Worm (Caenorhabditis elegans): ENCODE measurements around the gene spot-1.

spot-1 gene

ce11 chrIII:7273718-7274117 lies 3.4 kb downstream of the spot-1 start:
- peak; percentile 44 for TF ChIP-seq nhr-28 (tag; optimal IDR thresholded peaks at IDR 0.05)
- TF ChIP-seq hlh-30 (tag; optimal IDR thresholded peaks at IDR 0.05; ENCODE audit: insufficient read depth): peak; percentile 64
- peak; percentile 2 for TF ChIP-seq mxl-3 (GFP tag; optimal IDR thresholded peaks at IDR 0.05)
- TF ChIP-seq egl-27 (tag; optimal IDR thresholded peaks at IDR 0.05): no peak
- TF ChIP-seq duxl-1 (tag; optimal IDR thresholded peaks at IDR 0.05; ENCODE audit: poor library complexity): no peak
- TF ChIP-seq hlh-11 (tag; optimal IDR thresholded peaks at IDR 0.05): peak; percentile 28
- peak in 1 of 2 experiments; percentile 63 for TF ChIP-seq mdl-1 (tag; optimal IDR thresholded peaks at IDR 0.05)
- 0 out of 2 replicates have a peak, but pooled peaks have one; percentile 35 for TF ChIP-seq dmd-6 (GFP tag; IDR thresholded peaks at IDR 0.05)

- peak; percentile 7 for TF ChIP-seq nhr-77 (tag; optimal IDR thresholded peaks at IDR 0.05)
- peak; percentile 70 for TF ChIP-seq pqm-1 (tag; optimal IDR thresholded peaks at IDR 0.05)
- no peak for TF ChIP-seq zfp-3 (GFP tag; conservative IDR thresholded peaks at IDR 0.05)
- TF ChIP-seq lin-13 (GFP tag; optimal IDR thresholded peaks at IDR 0.05): no peak
- peak in 1 of 2 experiments; percentile 35 for TF ChIP-seq mdl-1 (tag; optimal IDR thresholded peaks at IDR 0.05)
- peak; percentile 36; the same call in 1 of the 2 replicates for TF ChIP-seq lin-1 (GFP tag; IDR thresholded peaks at IDR 0.05)
- TF ChIP-seq nhr-11 (tag; optimal IDR thresholded peaks at IDR 0.05): peak; percentile 23
- no peak for TF ChIP-seq F26F4.8 (GFP tag; conservative IDR thresholded peaks at IDR 0.05)
- TF ChIP-seq lim-7 (GFP tag; IDR thresholded peaks at IDR 0.05): 0 out of 2 replicates have a peak, but pooled peaks have one; percentile 16
- TF ChIP-seq nhr-48 (tag; optimal IDR thresholded peaks at IDR 0.05): peak; percentile 47
- peak; percentile 77 for TF ChIP-seq aha-1 (tag)
- TF ChIP-seq mes-2 (tag; optimal IDR thresholded peaks at IDR 0.05; ENCODE audit: poor library complexity, severe bottlenecking): peak; percentile 39
- peak; percentile 6 for TF ChIP-seq dpl-1 (GFP tag; optimal IDR thresholded peaks at IDR 0.05)
- peak; percentile 62 for TF ChIP-seq mxl-3 (GFP tag; optimal IDR thresholded peaks at IDR 0.05)
- no peak for TF ChIP-seq lin-29 (GFP tag; IDR thresholded peaks at IDR 0.05)
- TF ChIP-seq tra-1 (GFP tag; IDR thresholded peaks at IDR 0.05): 0 out of 2 replicates have a peak, but pooled peaks have one; percentile 42
- peak in 1 of 2 experiments; percentile 37 for TF ChIP-seq lsy-2 (tag; optimal IDR thresholded peaks at IDR 0.05)
- peak; percentile 40 for TF ChIP-seq nhr-76 (tag; optimal IDR thresholded peaks at IDR 0.05)
- TF ChIP-seq snpc-4 (tag; optimal IDR thresholded peaks at IDR 0.05): no peak
- peak; percentile 81 for TF ChIP-seq hlh-11 (tag; optimal IDR thresholded peaks at IDR 0.05)
- 0 out of 2 replicates have a peak, but pooled peaks have one; percentile 17 for TF ChIP-seq dmd-9 (GFP tag; IDR thresholded peaks at IDR 0.05)
- TF ChIP-seq dve-1 (tag; optimal IDR thresholded peaks at IDR 0.05; ENCODE audit: insufficient read depth): peak; percentile 72
- peak; percentile 86 for TF ChIP-seq hlh-30 (tag; optimal IDR thresholded peaks at IDR 0.05; ENCODE audit: insufficient read depth)
- peak; percentile 66 for TF ChIP-seq nhr-28 (tag; optimal IDR thresholded peaks at IDR 0.05)
- TF ChIP-seq mep-1 (tag; optimal IDR thresholded peaks at IDR 0.05): peak; percentile 9
- no peak for TF ChIP-seq nhr-6 (tag; optimal IDR thresholded peaks at IDR 0.05)
These were observed 4.2 kb downstream of the spot-1 start for ce11 chrIII:7272828-7273227.

- TF ChIP-seq sdz-12 (GFP tag; optimal IDR thresholded peaks at IDR 0.05) (no peak), duxl-1 (tag; optimal IDR thresholded peaks at IDR 0.05; ENCODE audit: poor library complexity) (no peak), Y48G9A.11 (GFP tag; IDR thresholded peaks at IDR 0.05) (no peak), D1046.2 (GFP tag; IDR thresholded peaks at IDR 0.05) (no peak), Y5F2A.4 (GFP tag; optimal IDR thresholded peaks at IDR 0.05) (no peak), zip-2 (tag; optimal IDR thresholded peaks at IDR 0.05) (no peak), zfp-2 (tag; optimal IDR thresholded peaks at IDR 0.05) (no peak), daf-16 (GFP tag; optimal IDR thresholded peaks at IDR 0.05) (no peak), daf-16 (tag; optimal IDR thresholded peaks at IDR 0.05) (peak; percentile 21), dmd-9 (GFP tag; IDR thresholded peaks at IDR 0.05) (no peak), pha-4 (GFP tag; IDR thresholded peaks at IDR 0.05) (no peak), pha-4 (tag; optimal IDR thresholded peaks at IDR 0.05) (peak; percentile 87), ama-1 (optimal IDR thresholded peaks at IDR 0.05) (no peak), tra-1 (GFP tag; IDR thresholded peaks at IDR 0.05) (peak; percentile 71; the same call in 1 of the 2 replicates), nhr-28 (tag; optimal IDR thresholded peaks at IDR 0.05) (peak; percentile 40), dve-1 (tag; optimal IDR thresholded peaks at IDR 0.05; ENCODE audit: insufficient read depth) (peak; percentile 54), unc-130 (GFP tag; optimal IDR thresholded peaks at IDR 0.05) (no peak), unc-39 (tag; optimal IDR thresholded peaks at IDR 0.05) (no peak), ceh-62 (tag; optimal IDR thresholded peaks at IDR 0.05) (no peak), nhr-76 (tag; optimal IDR thresholded peaks at IDR 0.05) (no peak), F44E2.7 (GFP tag; IDR thresholded peaks at IDR 0.05) (no peak), mdl-1 (tag; optimal IDR thresholded peaks at IDR 0.05) (peak in 1 of 2 experiments; percentile 84), Y105C5A.15 (GFP tag; IDR thresholded peaks at IDR 0.05) (no peak), zag-1 (tag; optimal IDR thresholded peaks at IDR 0.05) (no peak), ceh-44 (GFP tag; IDR thresholded peaks at IDR 0.05) (no peak), nhr-48 (tag; optimal IDR thresholded peaks at IDR 0.05) (no peak), dmd-6 (GFP tag; IDR thresholded peaks at IDR 0.05) (peak; percentile 66), nhr-11 (tag; optimal IDR thresholded peaks at IDR 0.05) (no peak)
These were observed 5.0 kb downstream of the spot-1 start for ce11 chrIII:7272088-7272487.
